Worm (Caenorhabditis elegans) whole organism, L4 larva: ENCODE data around the gene oma-2.

Experiments
- F44E2.7 ChIP-seq: fragments of 200-800 bp; sonication (Bioruptor generic); IDR thresholded peaks from 2 replicates; pipeline ENCODE4 v2.1.2; 2022; ENCODE audit warnings: missing genetic modification characterization, missing compliant biosample characterization
- F49E8.2 ChIP-seq: sonication (generic microtip); optimal IDR thresholded peaks from 2 replicates; lab custom pipeline; 2016; ENCODE audit warnings: missing compliant biosample characterization, mild to moderate bottlenecking, missing genetic modification characterization, borderline replicate concordance
- T20F7.1 ChIP-seq: fragments of 200-800 bp; sonication (Bioruptor generic); optimal IDR thresholded peaks from 2 replicates; lab custom pipeline; 2018; ENCODE audit warnings: mild to moderate bottlenecking, missing genetic modification characterization, missing compliant biosample characterization
- T26A8.4 ChIP-seq: fragments of 200-800 bp; sonication (Bioruptor generic); IDR thresholded peaks from 2 replicates; pipeline ENCODE4 v1.3.6; 2022; ENCODE audit warnings: missing genetic modification characterization, missing compliant biosample characterization
- Y75B8A.6 ChIP-seq: fragments of 200-800 bp; sonication (Bioruptor generic); IDR thresholded peaks from 2 replicates; pipeline ENCODE4 v1.3.6; 2022; ENCODE audit warnings: missing genetic modification reagents, missing genetic modification characterization, missing compliant biosample characterization
- aly-2 ChIP-seq: sonication (generic microtip); optimal IDR thresholded peaks from 2 replicates; lab custom pipeline; 2018; ENCODE audit warnings: missing biosample characterization, missing genetic modification characterization
- arid-1 ChIP-seq: fragments of 200-800 bp; sonication (Bioruptor generic); conservative IDR thresholded peaks from 2 replicates; pipeline ENCODE4 v1.3.6; 2022; ENCODE audit warnings: missing genetic modification reagents, missing genetic modification characterization, missing compliant biosample characterization
- ces-1 ChIP-seq: fragments of 150-350 bp; sonication (generic microtip); optimal IDR thresholded peaks from 4 replicates; lab custom pipeline; 2014; ENCODE audit warnings: missing biosample characterization, missing genetic modification reagents, missing genetic modification characterization
- daf-16 ChIP-seq, 3 experiments: sonication (generic microtip); optimal IDR thresholded peaks; 2 replicates each; lab custom pipeline; 2016 to 2017; ENCODE audit warnings: missing genetic modification characterization in 3 of 3, missing genetic modification reagents in 3 of 3, mild to moderate bottlenecking in 2 of 3, missing compliant biosample characterization in 2 of 3, missing biosample characterization in 1 of 3, moderate library complexity in 1 of 3
- daf-19 ChIP-seq: fragments of 200-800 bp; sonication (Bioruptor generic); conservative IDR thresholded peaks from 2 replicates; pipeline ENCODE4 v1.3.6; 2022; ENCODE audit warnings: missing genetic modification characterization, missing compliant biosample characterization
- dpl-1 ChIP-seq: fragments of 150-350 bp; optimal IDR thresholded peaks from 2 replicates; lab custom pipeline; 2014; ENCODE audit warnings: missing biosample characterization, missing genetic modification reagents, missing genetic modification characterization
- dve-1 ChIP-seq: sonication (generic microtip); optimal IDR thresholded peaks from 2 replicates; lab custom pipeline; 2017; ENCODE audit warnings: antibody characterized with exemption, mild to moderate bottlenecking, missing genetic modification characterization, missing compliant biosample characterization; ENCODE audit not compliant: insufficient read depth
- egl-43 ChIP-seq: fragments of 200-800 bp; sonication (Bioruptor generic); IDR thresholded peaks from 2 replicates; pipeline ENCODE4 v1.3.6; 2022; ENCODE audit warnings: missing genetic modification reagents, missing genetic modification characterization, missing compliant biosample characterization
- gei-8 ChIP-seq: fragments of 200-800 bp; sonication (Bioruptor generic); optimal IDR thresholded peaks from 2 replicates; lab custom pipeline; 2018; ENCODE audit warnings: mild to moderate bottlenecking, missing genetic modification characterization, missing compliant biosample characterization
- hif-1 ChIP-seq, 2 experiments: sonication (generic microtip); optimal IDR thresholded peaks; 2 replicates each; lab custom pipeline; 2016 to 2017; ENCODE audit warnings: missing compliant biosample characterization in 2 of 2, missing genetic modification characterization in 2 of 2, missing genetic modification reagents in 2 of 2, missing genotype in 2 of 2, mild to moderate bottlenecking in 1 of 2
- hlh-11 ChIP-seq: fragments of 200-800 bp; sonication (Bioruptor generic); optimal IDR thresholded peaks from 2 replicates; lab custom pipeline; 2018; ENCODE audit warnings: mild to moderate bottlenecking, missing genetic modification characterization, missing compliant biosample characterization
- hlh-30 ChIP-seq: sonication (generic microtip); optimal IDR thresholded peaks from 2 replicates; lab custom pipeline; 2017; ENCODE audit warnings: antibody characterized with exemption, mild to moderate bottlenecking, missing genetic modification characterization, missing compliant biosample characterization; ENCODE audit not compliant: insufficient read depth
- jun-1 ChIP-seq: fragments of 150-350 bp; optimal IDR thresholded peaks from 2 replicates; lab custom pipeline; 2014; ENCODE audit warnings: missing biosample characterization, missing genetic modification reagents, missing genetic modification characterization
- lir-3 ChIP-seq: sonication (generic microtip); optimal IDR thresholded peaks from 2 replicates; lab custom pipeline; 2016; ENCODE audit warnings: mild to moderate bottlenecking, missing genetic modification characterization, missing compliant biosample characterization
- lsy-2 ChIP-seq, 2 experiments: fragments of 150-350 bp in 1 of 2; sonication (generic microtip) in 1 of 2; optimal IDR thresholded peaks; 2 replicates each; lab custom pipeline; 2014 to 2017; ENCODE audit warnings: missing biosample characterization in 2 of 2, missing genetic modification characterization in 2 of 2
- madf-5 ChIP-seq, 2 experiments: fragments of 200-800 bp; sonication (Bioruptor generic); IDR thresholded peaks; 2 replicates each; pipeline ENCODE4 v1.3.6; 2022; ENCODE audit warnings: missing compliant biosample characterization in 2 of 2, missing genetic modification characterization in 2 of 2
- madf-9 ChIP-seq: fragments of 200-800 bp; sonication (Bioruptor generic); conservative IDR thresholded peaks from 2 replicates; pipeline ENCODE4 v1.3.6; 2022; ENCODE audit warnings: missing genetic modification reagents, missing genetic modification characterization, missing compliant biosample characterization
- mdl-1 ChIP-seq, 2 experiments: fragments of 150-350 bp in 1 of 2; sonication (generic microtip) in 1 of 2; optimal IDR thresholded peaks; 2 replicates each; lab custom pipeline; 2014 to 2017; ENCODE audit warnings: missing biosample characterization in 2 of 2, missing genetic modification characterization in 2 of 2
- mep-1 ChIP-seq: fragments of 150-350 bp; sonication (generic microtip); optimal IDR thresholded peaks from 3 replicates; lab custom pipeline; 2014; ENCODE audit warnings: missing biosample characterization, missing genetic modification characterization
- mes-2 ChIP-seq: sonication (generic microtip); optimal IDR thresholded peaks from 2 replicates; lab custom pipeline; 2016; ENCODE audit warnings: missing genotype, mild to moderate bottlenecking, missing genetic modification characterization, missing compliant biosample characterization; ENCODE audit not compliant: poor library complexity, severe bottlenecking
- mxl-2 ChIP-seq: fragments of 200-800 bp; sonication (Bioruptor generic); conservative IDR thresholded peaks from 2 replicates; pipeline ENCODE4 v1.3.6; 2022; ENCODE audit warnings: missing genetic modification reagents, missing genetic modification characterization, missing compliant biosample characterization
- mxl-3 ChIP-seq: fragments of 200-800 bp; sonication (Bioruptor generic); optimal IDR thresholded peaks from 2 replicates; lab custom pipeline; 2018; ENCODE audit warnings: mild to moderate bottlenecking, missing genetic modification characterization, missing compliant biosample characterization
- nhr-237 ChIP-seq: sonication (generic microtip); optimal IDR thresholded peaks from 2 replicates; lab custom pipeline; 2017; ENCODE audit warnings: missing biosample characterization, missing genetic modification characterization
- nhr-25 ChIP-seq: sonication (generic microtip); optimal IDR thresholded peaks from 2 replicates; lab custom pipeline; 2017; ENCODE audit warnings: missing genetic modification characterization, mild to moderate bottlenecking, missing compliant biosample characterization, antibody characterized with exemption, moderate library complexity, borderline replicate concordance; ENCODE audit not compliant: insufficient read depth
- nhr-28 ChIP-seq: fragments of 150-350 bp; optimal IDR thresholded peaks from 2 replicates; lab custom pipeline; 2014; ENCODE audit warnings: missing biosample characterization, missing genetic modification characterization
- nhr-41 ChIP-seq: fragments of 200-800 bp; sonication (Bioruptor generic); IDR thresholded peaks from 2 replicates; pipeline ENCODE4 v1.3.6; 2022; ENCODE audit warnings: missing genetic modification reagents, missing genetic modification characterization, missing compliant biosample characterization
- nhr-42 ChIP-seq: fragments of 200-800 bp; sonication (Bioruptor generic); IDR thresholded peaks from 2 replicates; pipeline ENCODE4 v1.3.6; 2022; ENCODE audit warnings: missing genetic modification characterization, missing compliant biosample characterization
- nhr-77 ChIP-seq: fragments of 150-350 bp; optimal IDR thresholded peaks from 2 replicates; lab custom pipeline; 2014; ENCODE audit warnings: missing biosample characterization, missing genetic modification characterization
- pha-4 ChIP-seq, 2 experiments: fragments of 150-350 bp in 1 of 2; fragments of 200-800 bp in 1 of 2; sonication (Bioruptor generic) in 1 of 2; IDR thresholded peaks in 1 of 2; optimal IDR thresholded peaks in 1 of 2; 2 replicates each; pipeline versions ENCODE4 v1.3.6 to Lab custom; 2014 to 2022; ENCODE audit warnings: missing genetic modification characterization in 2 of 2, missing genetic modification reagents in 2 of 2, missing biosample characterization in 1 of 2, missing compliant biosample characterization in 1 of 2
- php-3 ChIP-seq: fragments of 200-800 bp; sonication (Bioruptor generic); IDR thresholded peaks from 2 replicates; pipeline ENCODE4 v1.3.6; 2022; ENCODE audit warnings: missing genetic modification reagents, missing genetic modification characterization, missing compliant biosample characterization
- rbr-2 ChIP-seq: sonication (generic microtip); optimal IDR thresholded peaks from 2 replicates; lab custom pipeline; 2016; ENCODE audit warnings: missing genotype, missing genetic modification characterization, missing compliant biosample characterization
- saeg-2 ChIP-seq: fragments of 200-800 bp; sonication (Bioruptor generic); IDR thresholded peaks from 2 replicates; pipeline ENCODE4 v1.3.6; 2022; ENCODE audit warnings: missing genetic modification reagents, missing genetic modification characterization, missing compliant biosample characterization
- tra-1 ChIP-seq: fragments of 200-800 bp; sonication (Bioruptor generic); IDR thresholded peaks from 2 replicates; pipeline ENCODE4 v1.3.6; 2022; ENCODE audit warnings: missing genetic modification reagents, missing genetic modification characterization, missing compliant biosample characterization
- unc-130 ChIP-seq: sonication (generic microtip); optimal IDR thresholded peaks from 2 replicates; lab custom pipeline; 2016; ENCODE audit warnings: missing genetic modification reagents, missing genetic modification characterization, missing compliant biosample characterization
- zfp-2 ChIP-seq: sonication (generic microtip); optimal IDR thresholded peaks from 2 replicates; lab custom pipeline; 2016; ENCODE audit warnings: mild to moderate bottlenecking, missing genetic modification characterization, missing compliant biosample characterization
- ztf-11 ChIP-seq: fragments of 150-350 bp; optimal IDR thresholded peaks from 2 replicates; lab custom pipeline; 2014; ENCODE audit warnings: missing biosample characterization, missing genetic modification characterization

oma-2 gene

DNA sequence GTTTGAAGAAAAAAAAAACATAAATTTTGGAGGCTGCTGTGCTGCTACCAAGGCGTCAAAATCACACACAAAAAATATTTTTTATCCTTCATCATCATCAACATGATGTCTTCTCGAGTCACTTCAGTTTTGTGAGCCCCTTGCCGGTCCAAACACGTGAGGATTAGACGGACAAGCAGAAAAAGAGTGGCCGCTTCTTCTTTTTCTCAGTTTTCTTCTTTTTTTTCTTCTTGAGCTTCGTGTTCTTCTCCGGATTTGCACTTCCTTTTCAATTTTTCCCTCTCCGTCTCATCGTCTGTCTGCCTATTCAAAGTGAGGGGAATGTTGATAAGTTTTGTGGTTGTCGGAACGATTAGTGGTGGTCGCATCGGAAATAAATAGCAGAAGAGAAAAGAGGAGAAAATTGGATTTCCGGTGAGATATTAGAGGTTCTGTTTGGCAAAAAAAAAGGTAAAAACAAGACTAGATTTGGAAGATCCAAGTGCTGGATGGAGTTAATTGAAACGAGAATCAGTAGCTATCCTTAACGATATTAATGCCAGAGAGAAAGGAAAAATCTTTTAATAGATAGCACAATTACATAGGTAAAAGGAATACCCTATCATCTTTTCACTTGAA is 48.8 kb upstream of the oma-2 start (continued):
- TF ChIP-seq ztf-11 (no peak), aly-2 (tag; lab: Kevin White, UChicago) (no peak), hlh-30 (tag; lab: Kevin White, UChicago) (peak; percentile 69), madf-5 (GFP tag; IDR thresholded peaks at IDR 0.05; lab: Robert Waterston, UW) (no peak), php-3 (GFP tag; lab: Robert Waterston, UW) (no peak), Y75B8A.6 (no peak), hlh-11 (tag; lab: Kevin White, UChicago) (peak; percentile 38), lir-3 (tag; lab: Kevin White, UChicago) (no peak), ces-1 (GFP tag; lab: Kevin White, UChicago) (no peak)

DNA sequence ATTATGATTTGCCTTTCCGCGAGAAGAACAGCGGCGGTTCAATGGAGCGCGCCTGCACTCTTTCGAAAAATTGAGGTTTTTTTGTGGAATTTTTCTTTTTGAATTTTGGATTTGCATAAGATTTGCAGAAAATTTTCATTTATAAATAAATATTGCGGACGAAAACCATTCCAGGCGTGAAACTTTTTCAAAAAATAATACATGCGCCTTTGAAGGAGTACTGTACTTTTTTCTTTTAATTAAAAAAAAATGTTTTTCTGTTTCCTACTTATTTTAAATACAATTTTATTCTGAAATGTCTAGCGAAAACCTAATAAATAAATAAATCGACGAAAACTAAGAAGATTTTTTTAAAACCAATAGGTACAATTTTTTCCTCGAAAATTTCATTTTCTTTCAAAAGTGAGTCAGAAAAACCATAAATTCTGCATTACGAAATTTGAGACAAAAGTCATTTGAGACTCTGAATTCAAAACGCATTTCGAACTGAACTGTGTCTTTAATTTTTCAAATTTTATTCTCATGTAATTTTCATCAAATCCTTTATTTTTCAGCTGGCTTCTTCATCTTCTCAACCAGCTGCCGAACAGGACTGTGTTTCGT is 48.1 kb upstream of the oma-2 start, which contains the start of gene F26D11.1:
Gene F26D11.1, plus strand, starts transcription at position 553 of the 603 bp plus-strand sequence.
- TF ChIP-seq tra-1 (GFP tag; lab: Robert Waterston, UW) (no peak), rbr-2 (no peak), saeg-2 (GFP tag; lab: Robert Waterston, UW) (no peak), nhr-237 (tag; lab: Kevin White, UChicago) (no peak), nhr-42 (GFP tag; lab: Robert Waterston, UW) (no peak), T20F7.1 (GFP tag; lab: Kevin White, UChicago) (no peak), F49E8.2 (tag; lab: Kevin White, UChicago) (no peak)

- TF ChIP-seq mxl-2 (GFP tag; lab: Robert Waterston, UW) (no peak), daf-16 (GFP tag; optimal IDR thresholded peaks at IDR 0.05; lab: Kevin White, UChicago) (no peak), daf-16 (tag; optimal IDR thresholded peaks at IDR 0.05; lab: Kevin White, UChicago) (peak; percentile 56), lsy-2 (tag; optimal IDR thresholded peaks at IDR 0.05; lab: Kevin White, UChicago) (peak; percentile 39 to 96), mxl-3 (GFP tag; lab: Kevin White, UChicago) (peak; percentile 11), mes-2 (tag; lab: Kevin White, UChicago) (peak; percentile 46), hlh-30 (tag; lab: Kevin White, UChicago) (peak; percentile 95), dve-1 (tag; lab: Kevin White, UChicago) (peak; percentile 57), pha-4 (GFP tag; IDR thresholded peaks at IDR 0.05; lab: Robert Waterston, UW) (no peak), pha-4 (tag; optimal IDR thresholded peaks at IDR 0.05; lab: Kevin White, UChicago) (peak; percentile 92), hlh-11 (tag; lab: Kevin White, UChicago) (peak; percentile 45), nhr-77 (tag; lab: Kevin White, UChicago) (peak; percentile 50), mep-1 (tag; lab: Kevin White, UChicago) (peak; percentile 41), jun-1 (tag; lab: Kevin White, UChicago) (no peak), nhr-28 (tag; lab: Kevin White, UChicago) (peak; percentile 40), F44E2.7 (GFP tag; lab: Robert Waterston, UW) (no peak), dpl-1 (GFP tag; lab: Kevin White, UChicago) (peak; percentile 21)
These were observed 45.7 kb upstream of the oma-2 start, which contains the start of the genes natb-1 and abhd-12 for ce11 chrV:7983381-7984052. Gene natb-1, minus strand, starts transcription at chrV:7983431. Gene abhd-12, plus strand, starts transcription at chrV:7983879.

DNA sequence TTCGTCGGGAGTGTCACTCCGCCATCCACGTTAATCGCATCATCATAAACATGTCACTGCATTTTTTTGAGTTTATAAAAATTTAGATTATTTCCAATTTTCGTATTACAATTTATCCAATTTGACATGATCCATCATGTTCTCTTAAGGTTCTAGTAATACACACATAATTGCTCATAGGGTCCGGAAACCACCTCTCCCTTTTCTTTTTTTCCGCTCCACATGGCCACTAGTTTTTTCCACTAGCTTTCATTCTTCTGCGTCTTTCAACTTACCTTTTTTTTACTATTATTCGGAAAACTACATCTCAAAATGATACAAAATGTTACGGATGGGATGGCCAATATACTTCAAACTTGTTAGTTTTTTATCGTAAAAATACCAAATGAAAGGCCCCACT is 43.4 kb upstream of the oma-2 start, which contains the start of gene Y97E10AL.1:
Gene Y97E10AL.1, plus strand, starts transcription at position 301 of the 400 bp plus-strand sequence.
- TF ChIP-seq hif-1 (tag; optimal IDR thresholded peaks at IDR 0.05; lab: Kevin White, UChicago) (no peak), madf-9 (no peak), daf-19 (GFP tag; lab: Robert Waterston, UW) (no peak), gei-8 (GFP tag; lab: Kevin White, UChicago) (no peak), egl-43 (GFP tag; lab: Robert Waterston, UW) (no peak), nhr-25 (tag; lab: Kevin White, UChicago) (no peak), jun-1 (tag; lab: Kevin White, UChicago) (no peak), T26A8.4 (no peak), nhr-41 (no peak), unc-130 (GFP tag; lab: Kevin White, UChicago) (no peak), mdl-1 (tag; optimal IDR thresholded peaks at IDR 0.05; lab: Kevin White, UChicago) (no peak), zfp-2 (tag; lab: Kevin White, UChicago) (no peak), arid-1 (GFP tag; lab: Robert Waterston, UW) (no peak)
